Worm (Caenorhabditis elegans) whole organism, L4/young adult: Measurements from ENCODE around the gene hda-2.

Experiments
- W03F9.2 ChIP-seq: fragments of 150-350 bp; optimal IDR thresholded peaks from 2 replicates; lab custom pipeline; 2014; ENCODE audit warnings: missing biosample characterization, missing genetic modification characterization
- dao-5 ChIP-seq: sonication (generic microtip); optimal IDR thresholded peaks from 2 replicates; lab custom pipeline; 2016; ENCODE audit warnings: missing genotype, missing genetic modification characterization, moderate library complexity, missing compliant biosample characterization
- him-1 ChIP-seq: sonication (generic microtip); optimal IDR thresholded peaks from 2 replicates; lab custom pipeline; 2016; ENCODE audit warnings: missing genotype, missing genetic modification reagents, missing genetic modification characterization, missing compliant biosample characterization

Gene hda-2

DNA sequence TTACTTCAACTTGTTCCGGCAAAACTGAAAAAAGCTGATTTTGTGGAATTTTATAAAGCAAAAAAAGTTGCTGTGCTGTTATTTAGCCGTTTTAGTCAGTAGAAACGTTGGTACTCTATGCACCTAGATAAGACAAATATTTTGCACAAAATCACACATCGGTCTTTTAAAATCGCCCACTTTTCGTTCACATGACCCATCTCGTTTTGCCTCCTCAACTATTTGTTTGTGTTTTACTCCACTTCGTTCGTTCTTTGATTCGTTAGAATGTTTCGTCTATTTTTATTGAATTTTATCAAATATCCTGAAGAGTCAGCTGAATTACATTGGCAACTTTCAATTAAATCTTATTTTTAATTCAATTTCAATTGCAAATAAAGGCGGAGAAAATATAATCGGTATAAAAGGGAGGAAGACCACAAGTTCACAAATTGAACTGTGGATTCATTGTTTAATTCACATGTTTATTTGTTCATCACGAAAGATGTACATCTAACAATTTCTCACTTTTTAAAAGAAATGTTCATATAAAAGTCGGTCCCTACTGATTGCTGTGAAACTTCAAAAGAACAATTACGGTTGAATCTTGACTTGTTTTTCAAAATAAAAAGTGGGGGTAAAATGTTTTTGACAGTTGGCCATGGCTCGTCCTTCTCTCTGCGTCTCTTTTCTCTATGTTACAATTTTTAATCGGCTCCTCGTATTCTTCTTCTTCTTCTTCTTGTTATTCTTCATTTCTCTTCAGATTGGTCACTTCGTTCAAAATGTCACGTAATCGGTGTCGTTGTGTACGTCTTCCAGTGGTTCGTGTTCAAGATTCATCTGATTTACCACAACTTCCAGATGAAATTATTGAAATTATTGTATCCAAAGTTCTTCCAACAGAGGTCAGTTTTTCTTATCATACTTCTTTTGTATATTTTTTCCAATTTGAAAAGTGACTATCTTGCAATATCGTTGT, 10.0 kb downstream of the hda-2 start, which contains the start of gene DH11.2:
TSS of gene DH11.2 (plus strand) at position 746 of the 961 bp plus-strand sequence.
- TF ChIP-seq dao-5 (tag; lab: Kevin White, UChicago) (no peak), W03F9.2 (tag; lab: Kevin White, UChicago) (no peak), him-1 (no peak)

DNA sequence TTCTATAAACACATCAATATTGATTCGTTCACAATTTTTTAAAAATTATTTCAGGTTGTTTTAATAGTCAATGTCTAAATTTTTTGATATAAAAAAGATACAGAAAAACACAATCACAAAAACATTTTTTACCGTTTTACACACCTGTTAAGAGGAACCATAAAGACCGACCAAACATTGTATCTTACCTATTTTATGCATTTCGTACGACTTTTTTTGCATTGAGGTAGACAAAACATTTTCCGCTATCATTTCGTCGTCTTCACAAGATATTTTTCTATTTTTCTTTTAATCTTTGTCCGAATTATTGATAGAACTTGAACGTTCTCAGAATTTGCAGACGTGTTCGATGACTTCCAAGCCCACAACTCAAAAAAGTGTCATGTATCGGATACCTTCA, 14.0 kb downstream of the hda-2 start, which contains the start of gene glna-2:
TSS of gene glna-2 (plus strand) at position 301 of the 400 bp plus-strand sequence.
- TF ChIP-seq him-1 (no peak), W03F9.2 (tag; lab: Kevin White, UChicago) (no peak), dao-5 (tag; lab: Kevin White, UChicago) (no peak)

DNA sequence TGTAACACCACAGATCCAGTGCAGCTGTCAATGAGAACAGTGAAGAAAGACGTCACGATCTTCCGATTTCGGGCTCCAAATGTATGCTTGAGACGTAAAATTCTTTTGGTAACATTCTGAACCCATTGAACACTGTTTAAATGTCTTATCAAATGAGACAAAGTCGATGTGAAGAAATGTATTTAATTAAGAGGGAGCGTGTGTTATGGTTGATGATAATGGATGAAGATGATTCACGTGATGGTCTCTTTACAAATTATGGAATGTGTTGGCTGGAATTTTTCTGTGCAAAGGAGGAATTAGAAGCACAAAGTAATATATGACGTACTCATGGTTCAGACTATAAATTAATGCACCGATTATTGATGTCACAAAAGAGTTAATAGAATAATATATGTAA, 15.4 kb downstream of the hda-2 start:
- TF ChIP-seq him-1 = no peak
- TF ChIP-seq W03F9.2 (tag; lab: Kevin White, UChicago) = no peak
- TF ChIP-seq dao-5 (tag; lab: Kevin White, UChicago) = no peak

DNA sequence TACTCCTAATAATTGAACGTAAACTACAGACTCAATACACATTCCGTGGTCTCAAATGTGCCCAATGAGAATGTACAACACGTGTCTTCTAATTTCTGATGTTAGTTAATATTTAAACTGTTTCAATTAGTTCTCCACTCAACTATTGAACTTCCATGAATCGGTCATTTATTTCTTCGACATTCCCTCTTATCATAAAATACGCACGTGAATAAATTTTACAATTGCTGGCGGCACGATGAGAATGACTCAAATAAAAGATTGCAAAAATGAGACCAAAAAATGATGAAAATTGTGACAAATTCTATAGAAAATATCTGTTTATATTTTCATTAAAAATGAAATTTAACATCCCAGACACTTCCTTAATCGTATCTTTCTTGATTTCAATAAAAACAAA, 17.6 kb downstream of the hda-2 start:
- TF ChIP-seq him-1 = no peak

DNA sequence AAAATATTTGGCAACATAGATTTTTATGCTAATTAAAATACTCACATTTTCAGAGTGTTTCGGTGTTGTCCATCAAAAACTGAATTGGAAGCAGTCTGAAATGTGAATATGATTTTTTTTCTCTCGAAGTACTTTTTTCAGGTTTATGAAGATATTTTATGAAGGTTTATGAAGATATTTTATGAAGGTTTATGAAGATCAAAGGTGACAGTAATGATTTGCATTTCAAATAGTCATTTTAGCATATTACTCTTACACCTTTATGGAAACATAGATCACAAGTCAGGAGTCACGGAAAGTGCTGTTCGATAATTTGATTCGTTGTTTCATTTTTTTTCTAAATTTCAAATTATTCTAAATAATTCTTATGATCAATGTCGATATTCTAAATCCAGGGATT, 18.2 kb downstream of the hda-2 start, which contains the start of gene pgp-11:
TSS of gene pgp-11 (minus strand) at position 101 of the 400 bp plus-strand sequence.
- no peak for TF ChIP-seq him-1
- no peak for TF ChIP-seq dao-5 (tag; lab: Kevin White, UChicago)
- no peak for TF ChIP-seq W03F9.2 (tag; lab: Kevin White, UChicago)

DNA sequence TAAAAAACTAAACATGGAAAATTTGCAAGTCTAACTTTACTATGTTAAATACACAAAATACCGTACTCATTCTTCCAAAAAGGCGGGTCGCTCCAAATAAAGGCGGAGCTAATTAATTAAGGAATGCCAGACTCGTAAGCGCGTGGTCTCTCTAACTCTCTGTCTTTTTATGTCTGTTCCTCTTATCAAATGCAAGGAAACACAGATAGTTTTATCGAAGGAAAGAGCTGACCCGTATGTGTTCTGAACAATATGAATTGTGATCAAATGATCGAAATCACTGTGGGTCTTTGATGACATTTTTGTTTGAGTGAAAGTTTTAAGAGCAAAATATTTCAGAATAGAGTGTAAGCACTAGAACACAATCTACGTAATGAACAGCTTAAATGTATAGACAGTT, 20.9 kb downstream of the hda-2 start:
- TF ChIP-seq him-1 (no peak), dao-5 (tag; lab: Kevin White, UChicago) (no peak), W03F9.2 (tag; lab: Kevin White, UChicago) (no peak)

DNA sequence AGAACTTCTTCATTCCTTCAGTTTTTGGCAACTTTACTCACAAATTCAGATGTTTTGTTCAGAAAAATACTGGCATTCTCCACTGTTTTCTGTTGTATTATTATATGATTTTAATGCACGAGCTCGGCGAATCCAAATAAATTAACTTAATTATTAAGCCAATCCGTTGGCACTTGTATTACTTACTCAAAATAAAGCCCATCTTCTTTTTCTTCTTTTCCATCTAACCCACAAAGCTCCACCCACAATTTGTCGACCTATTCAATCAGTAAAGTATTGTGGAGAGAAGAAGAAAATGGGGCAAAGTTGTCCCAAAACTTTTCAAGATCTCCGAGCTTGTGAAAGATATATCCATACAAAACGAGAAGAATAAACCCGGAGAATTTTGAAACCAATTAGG, 31.1 kb downstream of the hda-2 start:
- no peak for TF ChIP-seq him-1
- TF ChIP-seq dao-5 (tag; lab: Kevin White, UChicago) = no peak
- no peak for TF ChIP-seq W03F9.2 (tag; lab: Kevin White, UChicago)

DNA sequence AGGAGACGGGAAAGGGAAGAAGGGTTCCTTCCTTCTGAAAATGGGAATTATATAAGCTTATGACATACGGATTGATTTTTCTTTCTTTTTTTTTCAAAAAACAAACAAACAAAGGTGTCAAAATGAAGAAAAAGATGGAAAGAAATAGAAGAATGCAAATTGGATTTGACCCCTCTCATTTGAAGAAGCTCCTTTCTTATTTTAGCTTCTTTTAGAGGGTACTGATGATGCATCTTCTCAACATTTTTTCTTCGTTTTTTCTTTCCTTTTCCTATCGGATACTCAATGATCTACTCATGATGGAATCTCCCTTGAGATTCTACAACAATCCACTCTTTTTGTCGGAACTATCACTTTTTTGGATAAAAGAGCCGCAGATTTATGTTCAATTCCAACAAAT, 32.2 kb downstream of the hda-2 start:
- TF ChIP-seq W03F9.2 (tag; lab: Kevin White, UChicago) (no peak), him-1 (no peak), dao-5 (tag; lab: Kevin White, UChicago) (no peak)

DNA sequence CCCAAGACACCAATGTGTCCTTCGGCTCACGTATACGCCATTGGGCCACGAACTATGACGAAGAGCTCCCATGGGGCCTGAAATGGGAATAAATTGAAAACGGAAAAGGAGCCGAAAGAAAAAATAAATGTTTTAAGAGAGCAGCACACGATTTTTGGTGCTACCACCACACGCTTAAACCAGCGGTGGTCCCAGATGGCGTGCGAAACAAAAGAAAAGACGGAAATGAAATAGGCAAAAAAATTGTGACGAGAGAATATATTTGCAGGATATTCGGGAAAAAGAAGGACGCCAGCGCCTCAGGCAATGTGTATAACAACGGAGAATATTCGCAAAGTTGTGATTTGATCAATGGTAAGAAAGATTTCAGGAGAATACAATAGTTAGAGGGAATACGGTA, 35.4 kb downstream of the hda-2 start:
- no peak for TF ChIP-seq W03F9.2 (tag; lab: Kevin White, UChicago)

DNA sequence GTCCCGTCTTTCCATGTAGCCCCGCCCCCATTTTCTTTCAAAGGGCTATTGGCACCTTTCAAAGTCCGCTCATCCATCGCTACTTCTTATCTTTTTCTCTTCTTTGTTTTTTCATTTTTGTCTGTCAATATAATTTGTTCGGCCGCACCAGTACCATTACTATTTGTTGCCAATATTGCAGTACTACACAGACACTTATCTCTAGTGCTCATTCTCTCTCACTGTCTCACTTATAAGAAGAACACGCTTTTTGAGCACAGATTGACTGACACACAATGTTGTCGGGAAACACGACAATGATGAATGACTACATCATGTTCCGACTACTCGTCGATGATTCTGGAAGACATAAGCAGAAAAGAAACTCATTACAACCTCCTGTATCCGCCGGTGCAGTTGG, 37.3 kb downstream of the hda-2 start:
- TF ChIP-seq dao-5 (tag; lab: Kevin White, UChicago) = no peak
- no peak for TF ChIP-seq W03F9.2 (tag; lab: Kevin White, UChicago)

DNA sequence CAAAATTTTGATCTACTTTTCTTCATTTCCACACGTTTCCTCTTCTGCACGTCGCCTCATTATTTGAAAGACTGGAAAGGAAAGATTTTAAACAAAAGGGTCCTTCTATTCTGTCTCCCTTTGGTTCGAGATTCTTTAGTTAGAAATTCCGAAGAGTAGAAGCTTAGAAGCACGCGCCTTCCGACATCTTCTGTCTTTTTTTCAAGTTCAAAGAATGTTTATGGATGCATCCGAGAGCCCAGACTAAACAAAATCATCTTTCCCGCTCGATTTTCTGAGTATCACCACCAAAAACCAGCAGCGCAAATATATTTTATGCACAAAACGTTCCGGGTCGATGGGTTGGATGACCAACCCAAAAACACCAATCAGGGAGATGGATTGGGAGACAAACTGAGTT, 38.3 kb downstream of the hda-2 start:
- no peak for TF ChIP-seq him-1
- TF ChIP-seq W03F9.2 (tag; lab: Kevin White, UChicago) = no peak
- TF ChIP-seq dao-5 (tag; lab: Kevin White, UChicago) = no peak

DNA sequence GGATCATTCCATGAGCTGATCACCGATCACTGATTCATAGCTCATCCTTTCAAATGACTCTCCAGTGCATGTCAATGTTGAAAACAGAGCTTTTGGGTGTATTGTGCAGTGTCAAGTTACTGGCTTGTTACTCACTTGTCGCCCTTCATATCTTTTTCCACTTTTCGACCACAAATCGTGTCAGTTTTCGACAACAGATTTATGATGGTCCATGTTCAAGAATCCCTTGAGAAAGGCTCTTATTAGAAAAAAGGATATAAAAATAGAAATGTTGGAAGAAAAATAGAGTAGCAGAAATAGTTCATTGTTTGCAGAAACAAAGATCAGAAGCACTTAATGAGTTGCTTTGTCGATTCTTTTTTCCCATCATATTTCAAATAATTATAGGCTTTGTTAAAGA, 38.9 kb downstream of the hda-2 start:
- TF ChIP-seq dao-5 (tag; lab: Kevin White, UChicago) (no peak), him-1 (no peak), W03F9.2 (tag; lab: Kevin White, UChicago) (no peak)

DNA sequence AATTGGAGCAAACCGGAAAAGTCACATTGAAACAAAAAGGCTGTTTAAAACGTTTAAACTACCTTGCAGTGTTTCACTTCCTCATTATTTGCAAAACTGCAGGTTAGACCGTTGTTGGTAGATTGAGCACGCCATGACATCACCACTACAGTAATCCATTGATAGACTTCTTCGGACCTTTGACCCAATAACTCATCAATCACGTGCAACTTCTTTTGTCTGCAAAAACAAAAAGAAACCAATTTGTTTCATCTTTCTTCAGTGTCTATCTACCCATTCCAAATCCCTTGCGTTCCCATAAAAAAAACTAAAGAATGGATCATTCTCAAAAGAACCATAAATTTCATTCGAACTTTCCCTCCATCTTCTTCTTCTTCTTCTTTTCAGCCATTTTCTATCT, 41.3 kb downstream of the hda-2 start:
- no peak for TF ChIP-seq him-1
- TF ChIP-seq W03F9.2 (tag; lab: Kevin White, UChicago) = no peak
- no peak for TF ChIP-seq dao-5 (tag; lab: Kevin White, UChicago)

DNA sequence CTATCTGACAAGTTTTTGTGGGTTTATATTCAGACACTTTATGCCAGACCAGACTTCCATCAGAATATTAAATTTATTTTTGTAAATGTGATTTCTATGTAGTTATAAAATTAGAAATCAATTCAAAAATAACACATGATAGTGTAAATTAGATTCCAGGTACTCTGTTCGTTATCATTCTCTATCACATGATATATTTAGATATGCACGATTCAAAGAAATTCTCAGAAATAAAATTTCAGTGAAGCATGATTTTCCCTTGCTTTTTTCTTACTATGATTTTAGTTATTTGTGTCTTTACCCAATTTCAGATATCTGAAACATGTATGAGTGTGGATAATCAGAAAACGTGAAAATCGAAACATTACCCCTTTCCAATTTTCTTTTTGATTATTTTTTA, 44.8 kb downstream of the hda-2 start:
- TF ChIP-seq W03F9.2 (tag; lab: Kevin White, UChicago) (no peak), dao-5 (tag; lab: Kevin White, UChicago) (no peak), him-1 (no peak)

DNA sequence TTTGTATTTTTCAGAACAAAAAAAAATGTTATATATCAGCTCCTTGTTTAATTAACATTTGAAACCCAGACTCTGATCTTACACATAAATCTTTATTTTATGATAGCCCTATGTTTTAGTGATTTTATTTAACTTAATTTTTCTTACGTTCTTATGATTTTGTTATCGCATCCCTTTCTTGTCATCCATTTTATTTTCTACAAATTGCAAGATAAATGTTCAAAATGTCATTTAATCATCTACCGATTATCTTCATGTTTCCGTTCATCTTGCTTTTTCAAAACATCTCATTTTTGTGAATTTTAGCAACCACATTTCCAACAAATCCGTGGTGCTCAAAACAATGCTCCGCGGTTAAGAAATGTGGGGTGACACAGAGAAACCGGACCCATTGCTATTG, 46.1 kb downstream of the hda-2 start, which contains the start of gene DH11.5:
TSS of gene DH11.5 (plus strand) at position 301 of the 400 bp plus-strand sequence.
- no peak for TF ChIP-seq W03F9.2 (tag; lab: Kevin White, UChicago)
- no peak for TF ChIP-seq dao-5 (tag; lab: Kevin White, UChicago)
- no peak for TF ChIP-seq him-1
